Fruit fly (Drosophila melanogaster) whole organism, embryonic: ENCODE measurements around the gene Cby.

Experiments
- CG1024 ChIP-seq: fragments of 200-800 bp; sonication (Bioruptor generic); IDR thresholded peaks from 2 replicates; pipeline ENCODE4 v1.3.6; 2022; ENCODE audit warnings: missing biosample characterization, missing genetic modification characterization
- CG11456 ChIP-seq: fragments of 200-800 bp; sonication (Bioruptor generic); IDR thresholded peaks from 3 replicates; pipeline ENCODE4 v1.3.6; 2022; ENCODE audit warnings: missing biosample characterization, missing genetic modification characterization
- CG14710 ChIP-seq: fragments of 200-800 bp; sonication (Bioruptor generic); optimal IDR thresholded peaks from 3 replicates; lab custom pipeline; 2019; ENCODE audit warnings: missing biosample characterization, mild to moderate bottlenecking, missing genetic modification characterization, moderate library complexity
- CG1529 ChIP-seq: fragments of 200-800 bp; sonication (Bioruptor generic); optimal IDR thresholded peaks from 3 replicates; lab custom pipeline; 2018; ENCODE audit warnings: missing biosample characterization, missing genetic modification characterization
- CG17612 ChIP-seq: fragments of 200-800 bp; sonication (Bioruptor generic); IDR thresholded peaks from 2 replicates; pipeline ENCODE4 v1.3.6; 2022; ENCODE audit warnings: missing biosample characterization, missing genetic modification characterization
- CG18262 ChIP-seq: fragments of 200-800 bp; optimal IDR thresholded peaks from 3 replicates; lab custom pipeline; 2019; ENCODE audit warnings: missing biosample characterization, mild to moderate bottlenecking, missing genetic modification characterization, moderate library complexity
- CG2129 ChIP-seq: fragments of 200-800 bp; sonication (Bioruptor generic); IDR thresholded peaks from 2 replicates; pipeline ENCODE4 v1.3.6; 2022; ENCODE audit warnings: missing biosample characterization, missing genetic modification characterization; ENCODE audit not compliant: partially characterized antibody
- CG2875 ChIP-seq: fragments of 200-800 bp; sonication (Bioruptor generic); optimal IDR thresholded peaks from 2 replicates; lab custom pipeline; 2017; ENCODE audit warnings: missing biosample characterization, mild to moderate bottlenecking, missing genetic modification characterization, missing genetic modification reagents
- CG30020 ChIP-seq: fragments of 200-800 bp; optimal IDR thresholded peaks from 2 replicates; lab custom pipeline; 2019; ENCODE audit warnings: missing biosample characterization, mild to moderate bottlenecking, missing genetic modification characterization, moderate library complexity
- CG31441 ChIP-seq: fragments of 200-800 bp; sonication (Bioruptor generic); IDR thresholded peaks from 2 replicates; pipeline ENCODE4 v1.3.6; 2022; ENCODE audit warnings: missing biosample characterization, missing genetic modification characterization
- CG32772 ChIP-seq: fragments of 200-800 bp; sonication (Bioruptor generic); IDR thresholded peaks from 2 replicates; pipeline ENCODE4 v1.3.6; 2022; ENCODE audit warnings: missing biosample characterization, missing genetic modification characterization
- CG6689 ChIP-seq: fragments of 200-800 bp; sonication (Bioruptor generic); IDR thresholded peaks from 2 replicates; pipeline ENCODE4 v1.3.6; 2022; ENCODE audit warnings: missing biosample characterization, missing genetic modification characterization
- CG8089 ChIP-seq: fragments of 200-800 bp; sonication (Bioruptor generic); optimal IDR thresholded peaks from 3 replicates; lab custom pipeline; 2016; ENCODE audit warnings: missing biosample characterization, missing genetic modification characterization
- CHES-1-like ChIP-seq: fragments of 200-800 bp; sonication (Bioruptor generic); optimal IDR thresholded peaks from 2 replicates; lab custom pipeline; 2016; ENCODE audit warnings: missing biosample characterization, missing genetic modification characterization
- Camta ChIP-seq: fragments of 200-800 bp; sonication (Bioruptor generic); optimal IDR thresholded peaks from 2 replicates; lab custom pipeline; 2016; ENCODE audit warnings: missing biosample characterization, missing genetic modification characterization
- D ChIP-seq, 2 experiments: fragments of 200-800 bp in 1 of 2; fragments of >200 bp in 1 of 2; sonication (Bioruptor generic) in 1 of 2; optimal IDR thresholded peaks; 2 replicates in 1 of 2; 3 replicates in 1 of 2; lab custom pipeline; 2017; ENCODE audit warnings: mild to moderate bottlenecking in 1 of 2, missing biosample characterization in 1 of 2, missing genetic modification characterization in 1 of 2, missing genetic modification reagents in 1 of 2
- Doc2 ChIP-seq: fragments of 200-800 bp; sonication (Bioruptor generic); IDR thresholded peaks from 2 replicates; pipeline ENCODE4 v1.3.6; 2022; ENCODE audit warnings: missing biosample characterization, missing genetic modification characterization
- ERR ChIP-seq: fragments of 200-800 bp; sonication (Bioruptor generic); optimal IDR thresholded peaks from 2 replicates; lab custom pipeline; 2016; ENCODE audit warnings: missing biosample characterization, missing genetic modification characterization
- Ets97D ChIP-seq: fragments of 200-800 bp; sonication (Bioruptor generic); optimal IDR thresholded peaks from 3 replicates; lab custom pipeline; 2016; ENCODE audit warnings: missing biosample characterization, missing genetic modification characterization
- Hey ChIP-seq: fragments of 200-800 bp; sonication (Bioruptor generic); optimal IDR thresholded peaks from 3 replicates; lab custom pipeline; 2018; ENCODE audit warnings: missing biosample characterization, mild to moderate bottlenecking, missing genetic modification characterization
- Hmx ChIP-seq: fragments of 200-800 bp; sonication (Bioruptor generic); optimal IDR thresholded peaks from 2 replicates; lab custom pipeline; 2016; ENCODE audit warnings: missing biosample characterization, missing genetic modification characterization
- Hsf ChIP-seq: fragments of 200-800 bp; sonication (Bioruptor generic); optimal IDR thresholded peaks from 3 replicates; lab custom pipeline; 2016; ENCODE audit warnings: missing biosample characterization, missing genetic modification characterization
- MBD-R2 ChIP-seq: fragments of 200-800 bp; sonication (Bioruptor generic); IDR thresholded peaks from 2 replicates; pipeline ENCODE4 v1.3.6; 2022; ENCODE audit warnings: missing biosample characterization, missing genetic modification characterization
- MESR4 ChIP-seq: fragments of 200-800 bp; sonication (Bioruptor generic); optimal IDR thresholded peaks from 2 replicates; lab custom pipeline; 2018; ENCODE audit warnings: missing biosample characterization, mild to moderate bottlenecking, missing genetic modification characterization, moderate library complexity
- NFAT ChIP-seq: fragments of 200-800 bp; sonication (Bioruptor generic); IDR thresholded peaks from 2 replicates; pipeline ENCODE4 v1.3.6; 2022; ENCODE audit warnings: missing biosample characterization, missing genetic modification characterization
- Opbp ChIP-seq: fragments of 200-800 bp; sonication (Bioruptor generic); IDR thresholded peaks from 3 replicates; pipeline ENCODE4 v1.3.6; 2022; ENCODE audit warnings: missing biosample characterization, missing genetic modification characterization; ENCODE audit not compliant: partially characterized antibody
- Ptx1 ChIP-seq: fragments of 200-800 bp; sonication (Bioruptor generic); IDR thresholded peaks from 2 replicates; pipeline ENCODE4 v1.3.6; 2022; ENCODE audit warnings: missing biosample characterization, missing genetic modification characterization
- Ravus ChIP-seq: fragments of 200-800 bp; sonication (Bioruptor generic); IDR thresholded peaks from 2 replicates; pipeline ENCODE4 v1.3.6; 2022; ENCODE audit warnings: missing biosample characterization, missing genetic modification characterization
- Spps ChIP-seq: fragments of 200-800 bp; sonication (Bioruptor generic); optimal IDR thresholded peaks from 2 replicates; lab custom pipeline; 2018; ENCODE audit warnings: missing biosample characterization, mild to moderate bottlenecking, missing genetic modification characterization
- Xrp1 ChIP-seq: fragments of 200-800 bp; sonication (Bioruptor generic); IDR thresholded peaks from 2 replicates; pipeline ENCODE4 v1.3.6; 2022; ENCODE audit warnings: missing biosample characterization, missing genetic modification characterization
- chif ChIP-seq, 2 experiments: fragments of 200-800 bp; sonication (Bioruptor generic); optimal IDR thresholded peaks; 3 replicates each; lab custom pipeline; 2016; ENCODE audit warnings: missing biosample characterization in 2 of 2, missing genetic modification characterization in 2 of 2
- danr ChIP-seq: fragments of 200-800 bp; sonication (Bioruptor generic); IDR thresholded peaks from 2 replicates; pipeline ENCODE4 v1.3.6; 2022; ENCODE audit warnings: missing biosample characterization, missing genetic modification characterization
- ems ChIP-seq: fragments of 200-800 bp; sonication (Bioruptor generic); optimal IDR thresholded peaks from 3 replicates; lab custom pipeline; 2016; ENCODE audit warnings: missing biosample characterization, missing genetic modification characterization
- exex ChIP-seq: fragments of 200-800 bp; sonication (Bioruptor generic); optimal IDR thresholded peaks from 4 replicates; lab custom pipeline; 2018; ENCODE audit warnings: missing biosample characterization, mild to moderate bottlenecking, missing genetic modification characterization, moderate library complexity
- ftz-f1 ChIP-seq: fragments of 200-800 bp; sonication (Bioruptor generic); optimal IDR thresholded peaks from 2 replicates; lab custom pipeline; 2016; ENCODE audit warnings: missing biosample characterization, missing genetic modification characterization
- gsb-n ChIP-seq: fragments of 200-800 bp; sonication (Bioruptor generic); optimal IDR thresholded peaks from 3 replicates; lab custom pipeline; 2018; ENCODE audit warnings: missing biosample characterization, mild to moderate bottlenecking, missing genetic modification characterization
- jing ChIP-seq: fragments of 200-800 bp; sonication (Bioruptor generic); optimal IDR thresholded peaks from 2 replicates; lab custom pipeline; 2018; ENCODE audit warnings: missing biosample characterization, mild to moderate bottlenecking, missing genetic modification characterization
- lmd ChIP-seq: fragments of 200-800 bp; sonication (Bioruptor generic); IDR thresholded peaks from 2 replicates; pipeline ENCODE4 v1.3.6; 2022; ENCODE audit warnings: missing biosample characterization, missing genetic modification characterization
- mirr ChIP-seq: fragments of 200-800 bp; sonication (Bioruptor generic); optimal IDR thresholded peaks from 3 replicates; lab custom pipeline; 2018; ENCODE audit warnings: missing biosample characterization, mild to moderate bottlenecking, missing genetic modification characterization
- pan ChIP-seq, 4 experiments: fragments of >200 bp in 3 of 4; fragments of 200-800 bp in 1 of 4; sonication (Bioruptor generic) in 1 of 4; optimal IDR thresholded peaks in 3 of 4; IDR thresholded peaks in 1 of 4; 2 replicates each; pipeline versions ENCODE4 v1.3.6 to Lab custom; 2017 to 2022; ENCODE audit warnings: missing biosample characterization in 2 of 4, missing genetic modification characterization in 2 of 4, mixed read lengths in 1 of 4
- phol ChIP-seq: fragments of 200-800 bp; sonication (Bioruptor generic); optimal IDR thresholded peaks from 3 replicates; lab custom pipeline; 2018; ENCODE audit warnings: missing biosample characterization, mild to moderate bottlenecking, missing genetic modification characterization, moderate library complexity
- salm ChIP-seq: fragments of 200-800 bp; sonication (Bioruptor generic); optimal IDR thresholded peaks from 2 replicates; lab custom pipeline; 2018; ENCODE audit warnings: missing biosample characterization, mild to moderate bottlenecking, missing genetic modification characterization
- sens ChIP-seq: fragments of 200-800 bp; sonication (Bioruptor generic); peaks from one replicate; lab custom pipeline; 2016; ENCODE audit warnings: missing biosample characterization, missing genetic modification characterization
- sens-2 ChIP-seq: fragments of 200-800 bp; sonication (Bioruptor generic); IDR thresholded peaks from 2 replicates; pipeline ENCODE4 v1.3.6; 2022; ENCODE audit warnings: missing biosample characterization, missing genetic modification characterization
- slbo ChIP-seq: fragments of 200-800 bp; sonication (Bioruptor generic); IDR thresholded peaks from 2 replicates; pipeline ENCODE4 v1.3.6; 2022; ENCODE audit warnings: missing biosample characterization, missing genetic modification characterization
- slou ChIP-seq: fragments of 200-800 bp; sonication (Bioruptor generic); optimal IDR thresholded peaks from 3 replicates; lab custom pipeline; 2016; ENCODE audit warnings: missing biosample characterization, missing genetic modification characterization
- slp2 ChIP-seq: fragments of 200-800 bp; sonication (Bioruptor generic); optimal IDR thresholded peaks from 2 replicates; lab custom pipeline; 2016; ENCODE audit warnings: missing biosample characterization, missing genetic modification characterization
- sug ChIP-seq: fragments of 200-800 bp; optimal IDR thresholded peaks from 2 replicates; lab custom pipeline; 2019; ENCODE audit warnings: missing biosample characterization, mild to moderate bottlenecking, missing genetic modification characterization, moderate library complexity
- tap ChIP-seq: fragments of 200-800 bp; optimal IDR thresholded peaks from 3 replicates; lab custom pipeline; 2019; ENCODE audit warnings: missing biosample characterization, mild to moderate bottlenecking, missing genetic modification characterization, moderate library complexity
- zf30C ChIP-seq: fragments of 200-800 bp; sonication (Bioruptor generic); optimal IDR thresholded peaks from 3 replicates; lab custom pipeline; 2018; ENCODE audit warnings: missing biosample characterization, mild to moderate bottlenecking, missing genetic modification characterization
- zfh1 ChIP-seq: fragments of 200-800 bp; sonication (Bioruptor generic); IDR thresholded peaks from 3 replicates; pipeline ENCODE4 v1.3.6; 2022; ENCODE audit warnings: missing biosample characterization, missing genetic modification characterization

Cby gene

DNA sequence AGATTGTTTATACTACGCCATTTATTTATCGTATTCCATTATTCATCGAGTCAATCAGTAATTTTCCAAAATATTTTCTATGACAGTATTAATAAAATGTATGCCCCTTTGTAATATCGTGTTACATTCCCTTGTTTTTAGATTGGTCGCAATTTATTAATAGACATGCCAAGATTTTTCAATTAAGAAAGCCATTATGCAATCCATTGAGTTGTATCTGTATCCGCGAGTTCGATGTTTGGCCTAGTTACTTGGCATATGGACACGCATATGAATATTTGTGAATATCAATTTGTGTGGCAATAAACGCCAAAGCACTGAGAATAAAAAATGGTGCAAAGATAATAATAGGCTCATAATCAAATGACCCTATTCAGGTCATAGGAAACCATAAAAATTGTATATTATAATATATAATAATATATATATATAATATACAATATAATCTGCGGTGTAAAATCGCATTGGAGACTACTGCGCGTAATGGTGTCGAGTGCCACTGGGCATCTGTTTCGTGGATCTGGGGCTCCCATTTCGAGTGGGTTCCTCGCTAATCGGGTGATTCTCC is 3.9 kb upstream of the Cby start (continued):
- TF ChIP-seq CG17612 (GFP tag; lab: Robert Waterston, UW) (no peak), sug (tag; lab: Kevin White, UChicago) (no peak), slbo (GFP tag; lab: Robert Waterston, UW) (no peak), CHES-1-like (GFP tag; lab: Kevin White, UChicago) (no peak), CG18262 (tag; lab: Kevin White, UChicago) (peak; percentile 28), sens-2 (no peak), slou (GFP tag; lab: Kevin White, UChicago) (no peak), CG32772 (GFP tag; lab: Robert Waterston, UW) (no peak), ftz-f1 (GFP tag; lab: Kevin White, UChicago) (no peak), Ptx1 (GFP tag; lab: Robert Waterston, UW) (no peak), CG31441 (GFP tag; lab: Robert Waterston, UW) (0 out of 2 replicates have a peak, but pooled peaks have one; percentile 29), chif (GFP tag; optimal IDR thresholded peaks at IDR 0.05; lab: Kevin White, UChicago) (no peak), Spps (no peak), CG30020 (tag; lab: Kevin White, UChicago) (no peak), CG14710 (tag; lab: Kevin White, UChicago) (no peak), phol (tag; lab: Kevin White, UChicago) (no peak), exex (no peak), Ets97D (GFP tag; lab: Kevin White, UChicago) (no peak), CG2875 (GFP tag; lab: Kevin White, UChicago) (no peak), Doc2 (GFP tag; lab: Robert Waterston, UW) (no peak), CG1024 (GFP tag; lab: Robert Waterston, UW) (no peak), CG11456 (no peak), Hey (tag; lab: Kevin White, UChicago) (no peak), Camta (GFP tag; lab: Kevin White, UChicago) (no peak), salm (tag; lab: Kevin White, UChicago) (no peak), MESR4 (GFP tag; lab: Kevin White, UChicago) (no peak), zf30C (GFP tag; lab: Kevin White, UChicago) (no peak), mirr (GFP tag; lab: Kevin White, UChicago) (no peak), ERR (GFP tag; lab: Kevin White, UChicago) (no peak), sens (GFP tag; lab: Kevin White, UChicago) (peak; percentile 19), pan (optimal IDR thresholded peaks at IDR 0.05; lab: Kevin White, UChicago) (no peak), pan (GFP tag; optimal IDR thresholded peaks at IDR 0.05 in 1 of 2, IDR thresholded peaks at IDR 0.05 in 1 of 2) (no peak), ems (no peak), Ravus (GFP tag; lab: Robert Waterston, UW) (no peak), Opbp (GFP tag; lab: Robert Waterston, UW) (no peak), CG2129 (GFP tag; lab: Robert Waterston, UW) (no peak), MBD-R2 (no peak), jing (GFP tag; lab: Kevin White, UChicago) (no peak), NFAT (no peak), CG8089 (GFP tag; lab: Kevin White, UChicago) (no peak), lmd (GFP tag; lab: Robert Waterston, UW) (peak; percentile 14; the same call in 1 of the 2 replicates), zfh1 (GFP tag; lab: Robert Waterston, UW) (no peak), Hsf (GFP tag; lab: Kevin White, UChicago) (no peak), Xrp1 (GFP tag; lab: Robert Waterston, UW) (0 out of 2 replicates have a peak, but pooled peaks have one; percentile 35), D (optimal IDR thresholded peaks at IDR 0.05; lab: Kevin White, UChicago) (no peak), D (GFP tag; optimal IDR thresholded peaks at IDR 0.05; lab: Kevin White, UChicago) (no peak), danr (GFP tag; lab: Robert Waterston, UW) (no peak), slp2 (GFP tag; lab: Kevin White, UChicago) (no peak), Hmx (GFP tag; lab: Kevin White, UChicago) (no peak), gsb-n (tag; lab: Kevin White, UChicago) (no peak), CG1529 (GFP tag; lab: Kevin White, UChicago) (no peak), CG6689 (no peak), tap (tag; lab: Kevin White, UChicago) (no peak)
